Fruit fly (Drosophila melanogaster): Measurements from ENCODE around the gene CG10984.

DNA sequence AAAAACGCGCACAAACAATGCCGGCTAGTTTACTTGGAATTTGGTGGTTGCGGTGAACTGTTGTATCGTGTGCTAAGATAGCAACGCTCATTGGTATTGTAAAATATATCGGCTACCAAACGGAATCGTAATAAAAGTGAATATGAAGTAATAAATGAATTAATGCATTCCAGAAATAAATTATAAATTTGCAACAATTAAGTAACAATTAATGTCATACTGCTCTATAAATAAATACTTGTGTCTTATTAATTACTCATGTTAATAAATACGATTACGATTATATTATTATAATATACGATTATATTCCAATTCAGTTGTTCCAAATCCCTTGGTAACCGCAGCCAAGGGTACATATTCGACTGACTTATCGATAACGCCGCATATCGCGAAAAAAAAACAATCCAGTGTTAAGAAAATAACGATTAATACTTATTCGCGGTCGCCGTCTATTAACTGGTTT lies 15.3 kb upstream of the CG10984 start, which contains the start of the genes SmD1 and Ptp69D:
- TF ChIP-seq kay (GFP tag; ENCODE audit: borderline replicate concordance) = no peak
- no peak for TF ChIP-seq bab1 (GFP tag; optimal IDR thresholded peaks at IDR 0.05)

Measured in whole organism, adult.